Fruit fly (Drosophila melanogaster) whole organism, wandering third instar larva: ENCODE data around the gene Proc-R.
A peak's percentile ranks its signal among the peaks of the same experiment; 100 is the strongest.

Experiments used
- Abd-B ChIP-seq: fragments of >200 bp; optimal IDR thresholded peaks from 2 replicates; lab custom pipeline; 2017; ENCODE audit warnings: missing biosample characterization, missing genetic modification characterization
- CG32264 ChIP-seq: fragments of 200-800 bp; sonication (Bioruptor generic); optimal IDR thresholded peaks from 2 replicates; lab custom pipeline; 2016; ENCODE audit warnings: missing biosample characterization, missing genetic modification characterization
- CG9705 ChIP-seq: fragments of 200-800 bp; sonication (Bioruptor generic); optimal IDR thresholded peaks from 2 replicates; lab custom pipeline; 2018; ENCODE audit warnings: missing biosample characterization, mild to moderate bottlenecking, missing genetic modification characterization
- CrebA ChIP-seq: fragments of 200-800 bp; sonication (Bioruptor generic); optimal IDR thresholded peaks from 2 replicates; lab custom pipeline; 2016; ENCODE audit warnings: missing biosample characterization, mild to moderate bottlenecking, missing genetic modification characterization, borderline replicate concordance
- Dfd ChIP-seq: fragments of >200 bp; optimal IDR thresholded peaks from 2 replicates; lab custom pipeline; 2017; ENCODE audit warnings: missing biosample characterization, missing genetic modification characterization
- Dif ChIP-seq: fragments of 200-275, 200-300 bp; sonication (Bioruptor generic); optimal IDR thresholded peaks from 2 replicates; lab custom pipeline; 2018; ENCODE audit warnings: missing biosample characterization, missing genetic modification characterization; ENCODE audit not compliant: partially characterized antibody
- GATAd ChIP-seq: sonication (Bioruptor generic); optimal IDR thresholded peaks from 2 replicates; lab custom pipeline; 2016; ENCODE audit warnings: missing biosample characterization, missing genetic modification characterization
- HLH106 ChIP-seq: fragments of 200-800 bp; optimal IDR thresholded peaks from 3 replicates; lab custom pipeline; 2019; ENCODE audit warnings: missing biosample characterization, mild to moderate bottlenecking, missing genetic modification characterization, moderate library complexity
- Hnf4 ChIP-seq: fragments of 200-800 bp; sonication (Bioruptor generic); optimal IDR thresholded peaks from 2 replicates; lab custom pipeline; 2016; ENCODE audit warnings: missing biosample characterization, mild to moderate bottlenecking, missing genetic modification characterization
- Hr78 ChIP-seq: fragments of >200 bp; optimal IDR thresholded peaks from 2 replicates; lab custom pipeline; 2017; ENCODE audit warnings: missing biosample characterization, missing genetic modification characterization
- Hr83 ChIP-seq: fragments of 200-300 bp; sonication (Bioruptor generic); optimal IDR thresholded peaks from 2 replicates; lab custom pipeline; 2016; ENCODE audit warnings: missing biosample characterization, mild to moderate bottlenecking, missing genetic modification characterization, moderate library complexity; ENCODE audit not compliant: poor library complexity, severe bottlenecking
- Jra ChIP-seq: sonication (Bioruptor generic); optimal IDR thresholded peaks from 2 replicates; lab custom pipeline; 2016; ENCODE audit warnings: missing biosample characterization, missing genetic modification characterization
- Mio ChIP-seq: sonication (Bioruptor generic); optimal IDR thresholded peaks from 2 replicates; lab custom pipeline; 2016; ENCODE audit warnings: missing biosample characterization, missing genetic modification characterization
- Myc ChIP-seq: fragments of >200 bp; optimal IDR thresholded peaks from 2 replicates; lab custom pipeline; 2017
- N ChIP-seq: fragments of >200 bp; optimal IDR thresholded peaks from 2 replicates; lab custom pipeline; 2018; ENCODE audit warnings: missing biosample characterization, missing external identifiers, missing genetic modification characterization
- OdsH ChIP-seq: fragments of 200-800 bp; sonication (Bioruptor generic); optimal IDR thresholded peaks from 2 replicates; lab custom pipeline; 2016; ENCODE audit warnings: missing biosample characterization, mild to moderate bottlenecking, missing genetic modification characterization
- Rel ChIP-seq, 2 experiments: fragments of 200-800 bp; sonication (Bioruptor generic) in 1 of 2; optimal IDR thresholded peaks; 2 replicates in 1 of 2; 3 replicates in 1 of 2; lab custom pipeline; 2016 to 2019; ENCODE audit warnings: mild to moderate bottlenecking in 2 of 2, missing biosample characterization in 2 of 2, missing genetic modification characterization in 2 of 2, moderate library complexity in 1 of 2
- Sp1 ChIP-seq: fragments of 200-800 bp; sonication (Bioruptor generic); optimal IDR thresholded peaks from 3 replicates; lab custom pipeline; 2019; ENCODE audit warnings: missing biosample characterization, mild to moderate bottlenecking, missing genetic modification characterization, moderate library complexity
- Vsx2 ChIP-seq: fragments of 200-300, 225-300 bp; sonication (Bioruptor generic); optimal IDR thresholded peaks from 2 replicates; lab custom pipeline; 2018; ENCODE audit warnings: missing biosample characterization, missing genetic modification characterization; ENCODE audit not compliant: partially characterized antibody
- br ChIP-seq: fragments of 200-800 bp; sonication (Bioruptor generic); optimal IDR thresholded peaks from 2 replicates; lab custom pipeline; 2016; ENCODE audit warnings: missing biosample characterization, missing genetic modification characterization
- brk ChIP-seq: fragments of 200-800 bp; sonication (Bioruptor generic); optimal IDR thresholded peaks from 2 replicates; lab custom pipeline; 2016; ENCODE audit warnings: missing biosample characterization, mild to moderate bottlenecking, missing genetic modification characterization
- dl ChIP-seq, 2 experiments: fragments of 175-275, 200-275 bp in 1 of 2; fragments of 200-275 bp in 1 of 2; sonication (Bioruptor generic); optimal IDR thresholded peaks; lab custom pipeline; 2018; ENCODE audit warnings: mild to moderate bottlenecking in 2 of 2, missing biosample characterization in 2 of 2, missing genetic modification characterization in 2 of 2, moderate library complexity in 2 of 2; ENCODE audit not compliant: partially characterized antibody in 2 of 2, insufficient read depth in 1 of 2
- dmrt93B ChIP-seq: fragments of 200-800 bp; sonication (Bioruptor generic); optimal IDR thresholded peaks from 2 replicates; lab custom pipeline; 2018; ENCODE audit warnings: missing biosample characterization, mild to moderate bottlenecking, missing genetic modification characterization
- dsf ChIP-seq: sonication (Bioruptor generic); optimal IDR thresholded peaks from 2 replicates; lab custom pipeline; 2016; ENCODE audit warnings: missing biosample characterization, missing genetic modification characterization, borderline replicate concordance
- ey ChIP-seq: fragments of 200-800 bp; sonication (Bioruptor generic); optimal IDR thresholded peaks from 2 replicates; lab custom pipeline; 2016; ENCODE audit warnings: missing biosample characterization, missing genetic modification characterization
- foxo ChIP-seq, 2 experiments: fragments of 200-800 bp; sonication (Bioruptor generic); optimal IDR thresholded peaks; 2 replicates in 1 of 2; 3 replicates in 1 of 2; lab custom pipeline; 2016 to 2017; ENCODE audit warnings: missing biosample characterization in 2 of 2, missing genetic modification characterization in 2 of 2
- fru ChIP-seq: fragments of 200-800 bp; sonication (Bioruptor generic); optimal IDR thresholded peaks from 3 replicates; lab custom pipeline; 2016; ENCODE audit warnings: missing biosample characterization, mild to moderate bottlenecking, missing genetic modification characterization
- h ChIP-seq: fragments of 200-800 bp; sonication (Bioruptor generic); optimal IDR thresholded peaks from 3 replicates; lab custom pipeline; 2016; ENCODE audit warnings: missing biosample characterization, mild to moderate bottlenecking, missing genetic modification characterization
- jim ChIP-seq: fragments of 175-275, 200-325 bp; sonication (Bioruptor generic); optimal IDR thresholded peaks from 2 replicates; lab custom pipeline; 2016; ENCODE audit warnings: missing biosample characterization, mild to moderate bottlenecking, missing genetic modification characterization
- lola ChIP-seq: fragments of >200 bp; optimal IDR thresholded peaks from 2 replicates; lab custom pipeline; 2017; ENCODE audit warnings: missing biosample characterization, missing genetic modification characterization
- pan ChIP-seq: fragments of >200 bp; optimal IDR thresholded peaks from 2 replicates; lab custom pipeline; 2017
- psq ChIP-seq: fragments of 200-800 bp; sonication (Bioruptor generic); optimal IDR thresholded peaks from 3 replicates; lab custom pipeline; 2017; ENCODE audit warnings: missing biosample characterization, mild to moderate bottlenecking, missing genetic modification characterization, moderate library complexity
- rgr ChIP-seq: fragments of 200-800 bp; sonication (Bioruptor generic); optimal IDR thresholded peaks from 3 replicates; lab custom pipeline; 2016; ENCODE audit warnings: missing biosample characterization, mild to moderate bottlenecking, missing genetic modification characterization
- sage ChIP-seq: fragments of 200-800 bp; sonication (Bioruptor generic); optimal IDR thresholded peaks from 2 replicates; lab custom pipeline; 2016; ENCODE audit warnings: missing biosample characterization, mild to moderate bottlenecking, missing genetic modification characterization
- sv ChIP-seq: fragments of 200-800 bp; sonication (Bioruptor generic); optimal IDR thresholded peaks from 3 replicates; lab custom pipeline; 2016; ENCODE audit warnings: missing biosample characterization, missing genetic modification characterization
- tai ChIP-seq: sonication (Bioruptor generic); optimal IDR thresholded peaks from 2 replicates; lab custom pipeline; 2016; ENCODE audit warnings: missing biosample characterization, missing genetic modification characterization
- usp ChIP-seq: fragments of >200 bp; optimal IDR thresholded peaks from 2 replicates; lab custom pipeline; 2017; ENCODE audit warnings: missing biosample characterization, missing genetic modification characterization
- woc ChIP-seq: sonication (Bioruptor generic); optimal IDR thresholded peaks from 2 replicates; lab custom pipeline; 2016; ENCODE audit warnings: missing biosample characterization, mild to moderate bottlenecking, missing genetic modification characterization

Gene Proc-R

DNA sequence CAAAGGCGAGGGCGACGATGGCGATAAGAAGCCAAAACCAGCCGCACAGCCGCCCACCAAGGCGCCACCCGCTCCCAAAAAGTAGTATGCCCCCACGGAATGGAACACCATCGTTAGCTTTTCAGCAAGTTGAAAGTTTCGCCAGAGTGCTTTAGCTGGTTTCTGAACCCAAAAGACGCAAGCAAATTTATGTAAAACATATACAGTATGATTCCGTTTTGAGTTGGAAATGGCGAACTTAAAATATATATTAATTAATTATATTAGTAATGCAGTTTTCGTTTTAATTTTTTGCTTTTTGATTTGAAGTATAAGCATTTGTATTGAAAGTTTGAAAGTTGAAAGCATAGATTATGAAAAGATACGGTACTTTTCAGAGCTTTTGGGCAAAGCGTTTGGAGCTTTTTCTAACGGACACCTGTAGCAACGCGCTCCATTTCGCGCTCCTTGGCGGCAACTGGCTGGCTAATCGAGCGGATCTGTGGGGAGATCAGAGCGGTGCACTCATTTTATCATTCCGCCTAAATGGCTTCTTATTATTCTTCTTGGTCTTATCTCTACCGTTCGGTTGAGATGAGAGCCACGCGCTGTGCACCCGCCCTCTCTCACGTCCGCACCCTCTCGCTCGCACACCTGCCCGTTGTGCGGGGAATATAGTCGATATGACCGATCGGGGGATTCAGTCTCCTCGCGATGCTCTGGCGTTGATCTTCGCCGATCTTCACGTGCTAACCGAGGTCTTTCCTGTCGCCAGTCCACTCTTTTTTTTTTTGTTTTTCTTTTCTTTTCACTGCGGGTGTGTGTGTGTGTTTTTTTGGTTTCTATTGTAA lies at the start of gene Proc-R:
Gene Proc-R (plus strand): TSS at position 680 of the 830 bp plus-strand sequence.
- TF ChIP-seq Rel (GFP tag; optimal IDR thresholded peaks at IDR 0.05; lab: Kevin White, UChicago) = no peak
- TF ChIP-seq Rel (tag; optimal IDR thresholded peaks at IDR 0.05; lab: Kevin White, UChicago) = peak; percentile 21
- no peak for TF ChIP-seq Abd-B (GFP tag; lab: Kevin White, UChicago)

DNA sequence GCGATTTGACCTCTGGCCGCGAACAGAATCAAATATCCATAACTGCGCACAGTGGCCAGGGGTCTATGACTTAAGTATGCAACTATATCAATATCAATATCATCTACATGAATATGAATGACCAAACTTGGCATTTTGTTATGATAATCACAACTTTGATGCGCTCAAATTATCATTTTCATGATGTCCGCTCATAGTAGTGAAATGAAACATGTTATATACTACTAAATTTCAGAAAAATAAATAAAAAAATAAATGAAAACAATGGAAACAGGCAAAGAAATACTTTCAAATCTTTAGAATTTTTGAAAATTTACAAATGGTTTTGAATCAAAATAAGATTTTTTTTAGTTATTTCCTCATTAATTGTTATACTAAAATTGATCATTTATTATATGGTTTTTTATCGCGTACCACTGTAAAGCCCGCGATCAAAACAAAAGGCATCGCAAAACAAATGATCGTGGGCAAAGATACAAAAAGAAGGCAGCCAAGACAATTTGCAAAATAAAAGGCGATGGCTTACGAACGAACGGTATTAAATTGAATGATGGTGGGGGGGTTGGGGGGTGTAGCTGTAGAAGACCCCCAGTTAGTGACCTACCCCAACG lies 47.0 kb upstream of the Proc-R start:
- peak; percentile 47 for TF ChIP-seq psq (GFP tag; lab: Kevin White, UChicago)
- no peak for TF ChIP-seq fru (GFP tag; lab: Kevin White, UChicago)
- TF ChIP-seq, all 38 proteins: peak for 1

DNA sequence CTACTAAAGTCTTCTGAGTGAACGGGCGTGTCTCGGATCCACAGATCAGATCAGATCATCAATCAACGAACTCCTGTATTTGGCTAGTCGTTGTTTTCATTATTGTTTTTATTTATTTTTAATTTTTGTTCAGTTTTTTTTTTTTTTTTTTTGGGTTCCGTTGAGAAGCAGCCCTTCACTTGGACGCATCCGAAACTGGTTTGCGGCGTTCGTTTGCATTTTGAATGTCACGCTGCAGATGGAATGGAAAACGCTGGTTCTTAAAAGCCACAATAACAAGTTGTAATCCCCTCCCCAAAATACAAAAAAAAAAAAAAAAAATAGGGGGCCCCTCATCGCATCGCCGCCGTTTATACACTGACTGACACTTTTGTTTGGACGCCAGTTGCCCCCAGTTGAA lies 43.6 kb upstream of the Proc-R start:
- no peak for TF ChIP-seq fru (GFP tag; lab: Kevin White, UChicago)
- no peak for TF ChIP-seq brk
- TF ChIP-seq foxo (GFP tag; optimal IDR thresholded peaks at IDR 0.05; lab: Kevin White, UChicago) = no peak
- no peak for TF ChIP-seq rgr
- no peak for TF ChIP-seq h (GFP tag; lab: Kevin White, UChicago)

DNA sequence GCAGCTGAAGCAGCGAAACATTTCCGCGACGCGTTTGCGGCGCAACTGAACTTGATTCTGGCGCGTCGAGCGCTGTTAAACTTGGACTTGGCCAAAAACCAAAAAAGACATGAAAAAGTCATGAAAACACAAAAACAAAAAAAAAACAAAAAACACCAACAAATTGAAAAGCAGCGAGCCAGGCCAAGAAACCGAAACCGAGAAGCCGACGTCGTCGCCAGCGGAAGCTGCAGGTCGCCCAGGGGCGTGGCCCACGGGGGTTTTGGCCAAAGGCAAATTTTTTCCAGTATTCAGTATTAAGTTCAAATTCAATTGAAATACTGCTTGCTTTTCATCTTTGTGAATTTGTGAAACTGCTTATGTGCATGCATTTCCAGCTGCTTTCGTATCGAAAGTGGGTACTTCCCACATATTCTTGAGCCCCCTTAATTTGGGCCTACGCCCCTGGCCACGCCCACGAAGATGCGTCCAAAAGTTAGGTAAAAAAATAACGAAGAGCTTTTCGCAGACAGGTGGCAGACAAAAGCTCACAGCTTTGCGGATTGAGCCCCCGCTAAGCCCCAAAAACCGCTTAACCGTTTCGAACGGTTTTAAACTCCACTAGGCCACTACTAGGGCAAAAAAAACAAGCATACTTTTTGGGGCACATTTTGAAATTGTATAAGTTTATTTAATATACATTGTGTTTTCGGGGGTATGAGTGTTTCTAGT lies 40.9 kb upstream of the Proc-R start, which contains the start of gene CG3009:
Gene CG3009 (minus strand): TSS at position 51 of the 711 bp plus-strand sequence.
- TF ChIP-seq dmrt93B (GFP tag; lab: Kevin White, UChicago) = peak; percentile 98
- TF ChIP-seq OdsH (GFP tag; lab: Kevin White, UChicago) = peak; percentile 97
- TF ChIP-seq Dif (GFP tag; lab: Kevin White, UChicago) = peak; percentile 83
- TF ChIP-seq rgr = peak; percentile 98
- TF ChIP-seq Hr78 (GFP tag; lab: Kevin White, UChicago) = no peak
- no peak for TF ChIP-seq jim (GFP tag; lab: Kevin White, UChicago)
- peak; percentile 87 for TF ChIP-seq tai (GFP tag; lab: Kevin White, UChicago)
- peak; percentile 69 for TF ChIP-seq dsf (GFP tag; lab: Kevin White, UChicago)
- peak; percentile 94 for TF ChIP-seq psq (GFP tag; lab: Kevin White, UChicago)
- TF ChIP-seq Rel (GFP tag; optimal IDR thresholded peaks at IDR 0.05; lab: Kevin White, UChicago) = peak; percentile 85
- TF ChIP-seq Rel (tag; optimal IDR thresholded peaks at IDR 0.05; lab: Kevin White, UChicago) = peak; percentile 94
- TF ChIP-seq sv (GFP tag; lab: Kevin White, UChicago) = peak; percentile 96
- peak; percentile 71 for TF ChIP-seq GATAd (GFP tag; lab: Kevin White, UChicago)
- TF ChIP-seq br = peak; percentile 98
- TF ChIP-seq HLH106 (tag; lab: Kevin White, UChicago) = peak; percentile 98
- no peak for TF ChIP-seq lola
- TF ChIP-seq sage (GFP tag; lab: Kevin White, UChicago) = peak; percentile 83
- TF ChIP-seq Sp1 (GFP tag; lab: Kevin White, UChicago) = peak; percentile 97
- peak; percentile 97 for TF ChIP-seq woc (GFP tag; lab: Kevin White, UChicago)
- TF ChIP-seq brk = peak; percentile 76
- peak; percentile 80 to 99 for TF ChIP-seq foxo (GFP tag; optimal IDR thresholded peaks at IDR 0.05; lab: Kevin White, UChicago)
- peak; percentile 98 for TF ChIP-seq h (GFP tag; lab: Kevin White, UChicago)
- TF ChIP-seq Dfd (GFP tag; lab: Kevin White, UChicago) = no peak
- peak; percentile 90 for TF ChIP-seq Jra (GFP tag; lab: Kevin White, UChicago)
- no peak for TF ChIP-seq Abd-B (GFP tag; lab: Kevin White, UChicago)
- TF ChIP-seq ey (GFP tag; lab: Kevin White, UChicago) = peak; percentile 98
- peak; percentile 99 for TF ChIP-seq fru (GFP tag; lab: Kevin White, UChicago)
- TF ChIP-seq Mio (GFP tag; lab: Kevin White, UChicago) = peak; percentile 85
- peak; percentile 97 for TF ChIP-seq Hnf4
- TF ChIP-seq CG32264 = peak; percentile 92
- peak; percentile 71 for TF ChIP-seq Myc (lab: Kevin White, UChicago)
- no peak for TF ChIP-seq N
- peak; percentile 82 for TF ChIP-seq Vsx2 (GFP tag; lab: Kevin White, UChicago)
- peak in 1 of 2 experiments; percentile 57 for TF ChIP-seq dl (GFP tag; optimal IDR thresholded peaks at IDR 0.05; lab: Kevin White, UChicago; ENCODE audit: insufficient read depth in 1 of 2, partially characterized antibody in 2 of 2)
- TF ChIP-seq CG9705 (GFP tag; lab: Kevin White, UChicago) = peak; percentile 97
- no peak for TF ChIP-seq pan (lab: Kevin White, UChicago)
- no peak for TF ChIP-seq usp (GFP tag; lab: Kevin White, UChicago)
- peak; percentile 58 for TF ChIP-seq Hr83 (GFP tag; lab: Kevin White, UChicago)
- peak; percentile 82 for TF ChIP-seq CrebA
